Fruit fly (Drosophila melanogaster) whole organism, embryonic: ENCODE measurements around the gene MP1.
A peak's percentile ranks its signal among the peaks of the same experiment; 100 is the strongest.

Source experiments
- Atf6 ChIP-seq: fragments of 200-800 bp; sonication (Bioruptor generic); IDR thresholded peaks from 2 replicates; pipeline ENCODE4 v1.3.6; 2022; ENCODE audit warnings: missing biosample characterization, missing genetic modification characterization
- B-H2 ChIP-seq: fragments of 200-800 bp; sonication (Bioruptor generic); optimal IDR thresholded peaks from 2 replicates; lab custom pipeline; 2018; ENCODE audit warnings: missing biosample characterization, mild to moderate bottlenecking, missing genetic modification characterization
- BtbVII ChIP-seq: fragments of 200-800 bp; sonication (Bioruptor generic); optimal IDR thresholded peaks from 3 replicates; lab custom pipeline; 2017; ENCODE audit warnings: missing biosample characterization, mild to moderate bottlenecking, missing genetic modification characterization
- Bteb2 ChIP-seq: fragments of 200-800 bp; sonication (Bioruptor generic); optimal IDR thresholded peaks from 2 replicates; lab custom pipeline; 2016; ENCODE audit warnings: missing biosample characterization, missing genetic modification characterization
- C15 ChIP-seq: fragments of 200-800 bp; sonication (Bioruptor generic); IDR thresholded peaks from 3 replicates; pipeline ENCODE4 v1.3.6; 2022; ENCODE audit warnings: missing biosample characterization, missing genetic modification characterization
- CG10543 ChIP-seq: fragments of 200-800 bp; sonication (Bioruptor generic); optimal IDR thresholded peaks from 3 replicates; lab custom pipeline; 2017; ENCODE audit warnings: missing biosample characterization, mild to moderate bottlenecking, missing genetic modification characterization, moderate library complexity
- CG12744 ChIP-seq: fragments of 200-800 bp; sonication (Bioruptor generic); optimal IDR thresholded peaks from 2 replicates; lab custom pipeline; 2016; ENCODE audit warnings: missing biosample characterization, missing genetic modification characterization
- CG14441 ChIP-seq: fragments of 200-800 bp; sonication (Bioruptor generic); IDR thresholded peaks from 2 replicates; pipeline ENCODE4 v1.3.6; 2022; ENCODE audit warnings: missing biosample characterization, missing genetic modification characterization
- CG18011 ChIP-seq: fragments of 200-800 bp; sonication (Bioruptor generic); optimal IDR thresholded peaks from 2 replicates; lab custom pipeline; 2017; ENCODE audit warnings: missing biosample characterization, missing genetic modification characterization, mild to moderate bottlenecking, moderate library complexity, missing genotype
- CG2116 ChIP-seq: fragments of 200-800 bp; sonication (Bioruptor generic); optimal IDR thresholded peaks from 3 replicates; lab custom pipeline; 2018; ENCODE audit warnings: missing biosample characterization, mild to moderate bottlenecking, missing genetic modification characterization
- CG2875 ChIP-seq: fragments of 200-800 bp; sonication (Bioruptor generic); optimal IDR thresholded peaks from 2 replicates; lab custom pipeline; 2017; ENCODE audit warnings: missing biosample characterization, mild to moderate bottlenecking, missing genetic modification characterization, missing genetic modification reagents
- CG3995 ChIP-seq: fragments of 200-800 bp; sonication (Bioruptor generic); optimal IDR thresholded peaks from 3 replicates; lab custom pipeline; 2016; ENCODE audit warnings: missing biosample characterization, missing genetic modification characterization
- CG42726 ChIP-seq: fragments of 200-800 bp; sonication (Bioruptor generic); IDR thresholded peaks from 2 replicates; pipeline ENCODE4 v1.3.6; 2022; ENCODE audit warnings: missing biosample characterization, missing genetic modification characterization; ENCODE audit not compliant: partially characterized antibody
- CG4424 ChIP-seq: fragments of 200-800 bp; sonication (Bioruptor generic); optimal IDR thresholded peaks from 3 replicates; lab custom pipeline; 2016; ENCODE audit warnings: missing biosample characterization, missing genetic modification characterization
- CG7987 ChIP-seq: fragments of 200-800 bp; sonication (Bioruptor generic); optimal IDR thresholded peaks from 2 replicates; lab custom pipeline; 2018; ENCODE audit warnings: missing biosample characterization, mild to moderate bottlenecking, missing genetic modification characterization, moderate library complexity
- CG8388 ChIP-seq: fragments of 200-800 bp; sonication (Bioruptor generic); optimal IDR thresholded peaks from 2 replicates; lab custom pipeline; 2019; ENCODE audit warnings: missing biosample characterization, mild to moderate bottlenecking, missing genetic modification characterization, moderate library complexity
- ERR ChIP-seq: fragments of 200-800 bp; sonication (Bioruptor generic); optimal IDR thresholded peaks from 2 replicates; lab custom pipeline; 2016; ENCODE audit warnings: missing biosample characterization, missing genetic modification characterization
- Elba2 ChIP-seq: fragments of 200-800 bp; sonication (Bioruptor generic); optimal IDR thresholded peaks from 3 replicates; lab custom pipeline; 2016; ENCODE audit warnings: missing biosample characterization, missing genetic modification characterization
- GATAe ChIP-seq: fragments of 200-800 bp; sonication (Bioruptor generic); conservative IDR thresholded peaks from 2 replicates; pipeline ENCODE4 v1.3.6; 2022; ENCODE audit warnings: missing biosample characterization, missing genetic modification characterization
- HLHmδ ChIP-seq: fragments of 200-800 bp; sonication (Bioruptor generic); optimal IDR thresholded peaks from 2 replicates; lab custom pipeline; 2018; ENCODE audit warnings: missing biosample characterization, mild to moderate bottlenecking, missing genetic modification characterization, moderate library complexity
- HmgZ ChIP-seq: fragments of 200-800 bp; sonication (Bioruptor generic); optimal IDR thresholded peaks from 2 replicates; lab custom pipeline; 2018; ENCODE audit warnings: missing biosample characterization, mild to moderate bottlenecking, missing genetic modification characterization
- Lhr ChIP-seq: fragments of 200-800 bp; sonication (Bioruptor generic); optimal IDR thresholded peaks from 3 replicates; lab custom pipeline; 2017; ENCODE audit warnings: mild to moderate bottlenecking, missing biosample characterization, missing genetic modification reagents, missing genetic modification characterization
- MTF-1 ChIP-seq: fragments of 200-800 bp; sonication (Bioruptor generic); optimal IDR thresholded peaks from 2 replicates; lab custom pipeline; 2018; ENCODE audit warnings: missing biosample characterization, mild to moderate bottlenecking, missing genetic modification characterization, borderline replicate concordance
- Med ChIP-seq: fragments of 200-800 bp; sonication (Bioruptor generic); peaks from one replicate; lab custom pipeline; 2016; ENCODE audit warnings: missing biosample characterization, missing genetic modification characterization, mild to moderate bottlenecking, inconsistent platforms, moderate library complexity
- NC2α ChIP-seq: fragments of 200-800 bp; sonication (Bioruptor generic); optimal IDR thresholded peaks from 2 replicates; lab custom pipeline; 2016; ENCODE audit warnings: missing biosample characterization, missing genetic modification characterization
- NfI ChIP-seq: fragments of 200-800 bp; sonication (Bioruptor generic); optimal IDR thresholded peaks from 3 replicates; lab custom pipeline; 2018; ENCODE audit warnings: missing biosample characterization, mild to moderate bottlenecking, missing genetic modification characterization, moderate library complexity
- Optix ChIP-seq: fragments of 200-800 bp; sonication (Bioruptor generic); IDR thresholded peaks from 3 replicates; pipeline ENCODE4 v1.3.6; 2022; ENCODE audit warnings: missing biosample characterization, missing genetic modification characterization
- Rfx ChIP-seq: fragments of 200-800 bp; sonication (Bioruptor generic); IDR thresholded peaks from 2 replicates; pipeline ENCODE4 v1.3.6; 2022; ENCODE audit warnings: missing biosample characterization, missing genetic modification characterization
- Rx ChIP-seq: fragments of 200-800 bp; sonication (Bioruptor generic); IDR thresholded peaks from 2 replicates; pipeline ENCODE4 v1.3.6; 2022; ENCODE audit warnings: missing biosample characterization, missing genetic modification characterization
- Scr ChIP-seq: fragments of 200-800 bp; sonication (Bioruptor generic); IDR thresholded peaks from 2 replicates; pipeline ENCODE4 v1.3.6; 2022; ENCODE audit warnings: missing biosample characterization, missing genetic modification characterization; ENCODE audit not compliant: partially characterized antibody
- Sin3A ChIP-seq: fragments of >200 bp; optimal IDR thresholded peaks from 2 replicates; lab custom pipeline; 2018
- Sox100B ChIP-seq: fragments of 200-800 bp; sonication (Bioruptor generic); optimal IDR thresholded peaks from 3 replicates; lab custom pipeline; 2018; ENCODE audit warnings: missing biosample characterization, mild to moderate bottlenecking, missing genetic modification characterization
- aop ChIP-seq: fragments of 200-800 bp; sonication (Bioruptor generic); IDR thresholded peaks from 2 replicates; pipeline ENCODE4 v1.3.6; 2022; ENCODE audit warnings: missing biosample characterization, missing genetic modification characterization
- chm ChIP-seq: fragments of 200-800 bp; sonication (Bioruptor generic); IDR thresholded peaks from 2 replicates; pipeline ENCODE4 v1.3.6; 2022; ENCODE audit warnings: missing biosample characterization, missing genetic modification characterization
- crc ChIP-seq: fragments of 200-800 bp; sonication (Bioruptor generic); optimal IDR thresholded peaks from 2 replicates; lab custom pipeline; 2016; ENCODE audit warnings: missing biosample characterization, missing genetic modification characterization
- cwo ChIP-seq: fragments of 200-800 bp; sonication (Bioruptor generic); optimal IDR thresholded peaks from 3 replicates; lab custom pipeline; 2017; ENCODE audit warnings: missing biosample characterization, missing genetic modification characterization, mild to moderate bottlenecking, moderate library complexity, missing genetic modification reagents
- dmrt11E ChIP-seq: fragments of 200-800 bp; sonication (Bioruptor generic); optimal IDR thresholded peaks from 3 replicates; lab custom pipeline; 2018; ENCODE audit warnings: missing biosample characterization, mild to moderate bottlenecking, missing genetic modification characterization, moderate library complexity
- eyg ChIP-seq: fragments of 200-800 bp; sonication (Bioruptor generic); optimal IDR thresholded peaks from 3 replicates; lab custom pipeline; 2016; ENCODE audit warnings: missing biosample characterization, missing genetic modification characterization
- gro ChIP-seq: fragments of 200-800 bp; sonication (Bioruptor generic); optimal IDR thresholded peaks from 2 replicates; lab custom pipeline; 2016; ENCODE audit warnings: missing biosample characterization, missing genetic modification characterization
- hbn ChIP-seq: fragments of 200-800 bp; sonication (Bioruptor generic); IDR thresholded peaks from 2 replicates; pipeline ENCODE4 v1.3.6; 2022; ENCODE audit warnings: missing biosample characterization, missing genetic modification characterization; ENCODE audit not compliant: partially characterized antibody
- lilli ChIP-seq: fragments of 200-800 bp; sonication (Bioruptor generic); optimal IDR thresholded peaks from 3 replicates; lab custom pipeline; 2016; ENCODE audit warnings: missing biosample characterization, missing genetic modification characterization
- nom ChIP-seq: fragments of 200-800 bp; sonication (Bioruptor generic); optimal IDR thresholded peaks from 2 replicates; lab custom pipeline; 2017; ENCODE audit warnings: missing biosample characterization, missing genetic modification characterization, mild to moderate bottlenecking, moderate library complexity, missing genetic modification reagents
- prd ChIP-seq, 3 experiments: fragments of >200 bp in 2 of 3; fragments of 200-800 bp in 1 of 3; sonication (Bioruptor generic) in 1 of 3; optimal IDR thresholded peaks in 2 of 3; IDR thresholded peaks in 1 of 3; 2 replicates in 2 of 3; 3 replicates in 1 of 3; pipeline versions ENCODE4 v1.3.6 to Lab custom; 2017 to 2022; ENCODE audit warnings: missing biosample characterization in 1 of 3, missing genetic modification characterization in 1 of 3
- slou ChIP-seq: fragments of 200-800 bp; sonication (Bioruptor generic); optimal IDR thresholded peaks from 3 replicates; lab custom pipeline; 2016; ENCODE audit warnings: missing biosample characterization, missing genetic modification characterization
- sob ChIP-seq: fragments of 200-800 bp; sonication (Bioruptor generic); IDR thresholded peaks from 2 replicates; pipeline ENCODE4 v1.3.6; 2022; ENCODE audit warnings: missing biosample characterization, missing genetic modification characterization
- sug ChIP-seq: fragments of 200-800 bp; optimal IDR thresholded peaks from 2 replicates; lab custom pipeline; 2019; ENCODE audit warnings: missing biosample characterization, mild to moderate bottlenecking, missing genetic modification characterization, moderate library complexity
- tin ChIP-seq: fragments of 200-800 bp; sonication (Bioruptor generic); optimal IDR thresholded peaks from 3 replicates; lab custom pipeline; 2016; ENCODE audit warnings: missing biosample characterization, missing genetic modification characterization
- vnd ChIP-seq: fragments of 200-800 bp; sonication (Bioruptor generic); IDR thresholded peaks from 3 replicates; pipeline ENCODE4 v1.3.6; 2022; ENCODE audit warnings: missing biosample characterization, missing genetic modification characterization; ENCODE audit not compliant: partially characterized antibody
- zfh2 ChIP-seq: fragments of 200-800 bp; sonication (Bioruptor generic); optimal IDR thresholded peaks from 2 replicates; lab custom pipeline; 2016; ENCODE audit warnings: missing biosample characterization, missing genetic modification characterization

Gene MP1

DNA sequence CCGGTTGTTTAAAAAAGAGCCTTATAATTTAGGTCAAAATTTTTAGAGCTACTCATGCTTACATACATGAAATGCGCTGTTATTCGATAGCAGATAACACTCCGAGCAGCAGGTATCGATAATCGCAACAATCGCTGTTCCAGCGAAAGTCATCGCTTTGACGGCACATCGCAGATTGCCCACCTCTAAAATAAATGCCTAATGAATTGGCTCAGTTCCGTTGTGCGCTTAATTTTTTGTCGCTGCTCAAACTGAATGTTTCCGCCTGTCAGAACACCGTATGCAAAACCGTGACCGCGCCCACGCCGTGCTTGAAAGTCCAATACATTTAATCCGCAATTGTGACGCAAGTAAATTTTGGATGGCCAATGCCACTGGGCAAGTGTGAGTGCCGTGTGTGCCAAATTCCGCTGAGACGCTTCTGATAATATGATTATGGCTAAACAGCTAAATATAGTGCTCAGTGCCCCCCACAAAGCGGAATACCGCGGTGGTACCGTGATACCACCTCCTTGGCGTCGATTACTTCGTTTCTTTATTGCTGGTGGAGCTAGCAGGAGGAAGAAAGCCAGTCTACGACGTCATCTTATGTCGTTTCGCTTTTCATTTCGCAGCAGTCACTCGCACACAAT, 11.9 kb downstream of the MP1 start, which contains the start of gene CG9795 (continued):
- TF ChIP-seq lilli (GFP tag; lab: Kevin White, UChicago) (peak; percentile 57), B-H2 (peak; percentile 26), NC2α (no peak), CG2875 (GFP tag; lab: Kevin White, UChicago) (no peak), Atf6 (GFP tag; lab: Robert Waterston, UW) (peak; percentile 46; the same call in 1 of the 2 replicates), Optix (GFP tag; lab: Robert Waterston, UW) (0 out of 3 replicates have a peak, but pooled peaks have one; percentile 19), chm (GFP tag; lab: Robert Waterston, UW) (no peak), nom (GFP tag; lab: Kevin White, UChicago) (peak; percentile 56), Rx (no peak), vnd (peak; percentile 88), crc (GFP tag; lab: Kevin White, UChicago) (peak; percentile 20), cwo (no peak), gro (peak; percentile 57), Bteb2 (GFP tag; lab: Kevin White, UChicago) (no peak), HmgZ (tag; lab: Kevin White, UChicago) (peak; percentile 54), CG14441 (GFP tag; lab: Robert Waterston, UW) (no peak), Rfx (GFP tag; lab: Robert Waterston, UW) (peak; percentile 69; the same call in 1 of the 2 replicates), Sin3A (peak; percentile 20), Elba2 (GFP tag; lab: Kevin White, UChicago) (no peak), sug (tag; lab: Kevin White, UChicago) (peak; percentile 93), prd (optimal IDR thresholded peaks at IDR 0.05; lab: Kevin White, UChicago) (no peak), prd (GFP tag; IDR thresholded peaks at IDR 0.05; lab: Robert Waterston, UW) (0 out of 3 replicates have a peak, but pooled peaks have one; percentile 29), CG2116 (GFP tag; lab: Kevin White, UChicago) (peak; percentile 82), slou (GFP tag; lab: Kevin White, UChicago) (no peak), Sox100B (no peak), CG12744 (GFP tag; lab: Kevin White, UChicago) (peak; percentile 5), zfh2 (GFP tag; lab: Kevin White, UChicago) (peak; percentile 48), sob (peak; percentile 71), BtbVII (GFP tag; lab: Kevin White, UChicago) (peak; percentile 8), CG3995 (GFP tag; lab: Kevin White, UChicago) (peak; percentile 85), C15 (GFP tag; lab: Robert Waterston, UW) (no peak), CG7987 (GFP tag; lab: Kevin White, UChicago) (peak; percentile 51), CG4424 (GFP tag; lab: Kevin White, UChicago) (peak; percentile 4), MTF-1 (no peak), CG42726 (GFP tag; lab: Robert Waterston, UW) (peak; percentile 61; the same call in 1 of the 2 replicates), aop (no peak), Lhr (GFP tag; lab: Kevin White, UChicago) (peak; percentile 46), ERR (GFP tag; lab: Kevin White, UChicago) (peak; percentile 60), GATAe (GFP tag; lab: Robert Waterston, UW) (no peak), CG18011 (GFP tag; lab: Kevin White, UChicago) (no peak), CG8388 (no peak), Scr (peak; percentile 85), HLHmδ (GFP tag; lab: Kevin White, UChicago) (peak; percentile 36), dmrt11E (no peak), CG10543 (GFP tag; lab: Kevin White, UChicago) (peak; percentile 28), tin (GFP tag; lab: Kevin White, UChicago) (peak; percentile 6), Med (GFP tag; lab: Kevin White, UChicago) (peak; percentile 91), eyg (GFP tag; lab: Kevin White, UChicago) (no peak), hbn (GFP tag; lab: Robert Waterston, UW) (peak; percentile 79), NfI (GFP tag; lab: Kevin White, UChicago) (no peak)
